Worm (Caenorhabditis elegans): ENCODE data around the gene R07E3.1.

The R07E3.1 gene

ce11 chrX:10321401-10321800, 19.6 kb downstream of the R07E3.1 start:
- TF ChIP-seq med-1 (GFP tag; optimal IDR thresholded peaks at IDR 0.05; ENCODE audit: insufficient read depth) (no peak), klf-2 (GFP tag; conservative IDR thresholded peaks at IDR 0.05) (no peak), ztf-29 (GFP tag; IDR thresholded peaks at IDR 0.05) (no peak)

- TF ChIP-seq T22C8.4 (GFP tag; IDR thresholded peaks at IDR 0.05) (no peak), ztf-29 (GFP tag; IDR thresholded peaks at IDR 0.05) (no peak), flt-1 (GFP tag; IDR thresholded peaks at IDR 0.05) (no peak), klf-2 (GFP tag; conservative IDR thresholded peaks at IDR 0.05) (no peak), ztf-23 (GFP tag; IDR thresholded peaks at IDR 0.05) (no peak), med-1 (GFP tag; optimal IDR thresholded peaks at IDR 0.05; ENCODE audit: insufficient read depth) (no peak), ref-1 (GFP tag; conservative IDR thresholded peaks at IDR 0.05) (no peak), tab-1 (GFP tag; IDR thresholded peaks at IDR 0.05) (no peak), cog-1 (tag; optimal IDR thresholded peaks at IDR 0.05) (no peak)
Measured at ce11 chrX:10319653-10320052, 21.3 kb downstream of the R07E3.1 start.

- TF ChIP-seq cog-1 (tag; optimal IDR thresholded peaks at IDR 0.05) (no peak), klf-2 (GFP tag; conservative IDR thresholded peaks at IDR 0.05) (no peak), ztf-23 (GFP tag; IDR thresholded peaks at IDR 0.05) (no peak), flt-1 (GFP tag; IDR thresholded peaks at IDR 0.05) (no peak), T22C8.4 (GFP tag; IDR thresholded peaks at IDR 0.05) (no peak), ztf-29 (GFP tag; IDR thresholded peaks at IDR 0.05) (no peak), tab-1 (GFP tag; IDR thresholded peaks at IDR 0.05) (no peak), ref-1 (GFP tag; conservative IDR thresholded peaks at IDR 0.05) (no peak), med-1 (GFP tag; optimal IDR thresholded peaks at IDR 0.05; ENCODE audit: insufficient read depth) (no peak)
Measured at ce11 chrX:10318437-10318836, 22.5 kb downstream of the R07E3.1 start.

ce11 chrX:10317565-10317964, 23.4 kb downstream of the R07E3.1 start, which contains the start of gene R07E3.6:
Gene R07E3.6 (plus strand): TSS chrX:10317722.
- TF ChIP-seq klf-2 (GFP tag; conservative IDR thresholded peaks at IDR 0.05) = no peak

- TF ChIP-seq tab-1 (GFP tag; IDR thresholded peaks at IDR 0.05) (no peak), ztf-23 (GFP tag; IDR thresholded peaks at IDR 0.05) (no peak)
Measured at ce11 chrX:10315905-10316304, 25.1 kb downstream of the R07E3.1 start, which contains the start of gene F41E7.9. Gene F41E7.9 (minus strand): TSS chrX:10316005.

- TF ChIP-seq T22C8.4 (GFP tag; IDR thresholded peaks at IDR 0.05) (no peak), ref-1 (GFP tag; conservative IDR thresholded peaks at IDR 0.05) (no peak), tab-1 (GFP tag; IDR thresholded peaks at IDR 0.05) (no peak), cog-1 (tag; optimal IDR thresholded peaks at IDR 0.05) (no peak), klf-2 (GFP tag; conservative IDR thresholded peaks at IDR 0.05) (no peak), ztf-29 (GFP tag; IDR thresholded peaks at IDR 0.05) (no peak), ztf-23 (GFP tag; IDR thresholded peaks at IDR 0.05) (no peak), med-1 (GFP tag; optimal IDR thresholded peaks at IDR 0.05; ENCODE audit: insufficient read depth) (no peak)
Measured at ce11 chrX:10310366-10310765, 30.6 kb downstream of the R07E3.1 start, which contains the start of gene F41E7.6. Gene F41E7.6 (minus strand): TSS chrX:10310466.

ce11 chrX:10307495-10307894, 33.5 kb downstream of the R07E3.1 start, which contains the start of gene F41E7.7:
Gene F41E7.7 (plus strand): TSS chrX:10307795.
- TF ChIP-seq med-1 (GFP tag; optimal IDR thresholded peaks at IDR 0.05; ENCODE audit: insufficient read depth) = no peak
- no peak for TF ChIP-seq T22C8.4 (GFP tag; IDR thresholded peaks at IDR 0.05)
- no peak for TF ChIP-seq klf-2 (GFP tag; conservative IDR thresholded peaks at IDR 0.05)
- TF ChIP-seq ztf-23 (GFP tag; IDR thresholded peaks at IDR 0.05) = no peak
- no peak for TF ChIP-seq ztf-29 (GFP tag; IDR thresholded peaks at IDR 0.05)
- TF ChIP-seq ref-1 (GFP tag; conservative IDR thresholded peaks at IDR 0.05) = no peak
- TF ChIP-seq cog-1 (tag; optimal IDR thresholded peaks at IDR 0.05) = no peak
- TF ChIP-seq flt-1 (GFP tag; IDR thresholded peaks at IDR 0.05) = no peak
- TF ChIP-seq tab-1 (GFP tag; IDR thresholded peaks at IDR 0.05) = no peak

DNA sequence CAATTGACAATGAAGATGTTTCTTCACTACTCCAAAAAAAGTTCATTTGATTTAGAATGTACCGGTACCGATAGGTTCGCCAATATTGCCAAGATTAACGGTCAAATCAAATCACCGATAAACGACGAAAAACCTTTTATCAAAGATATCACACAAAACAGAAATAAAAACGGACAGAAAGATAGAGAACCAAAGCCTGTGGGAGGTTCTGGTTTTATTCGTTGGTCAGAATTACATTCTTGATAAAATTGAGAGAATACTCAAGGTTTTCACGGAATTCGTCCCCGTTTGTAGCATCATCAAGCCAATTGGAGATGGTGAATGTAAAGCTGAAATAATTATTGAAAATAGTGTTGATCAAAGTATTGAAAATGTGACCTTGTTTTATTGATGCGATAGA, 34.0 kb downstream of the R07E3.1 start:
- TF ChIP-seq cog-1 (tag; optimal IDR thresholded peaks at IDR 0.05) (no peak), ref-1 (GFP tag; conservative IDR thresholded peaks at IDR 0.05) (no peak), ztf-29 (GFP tag; IDR thresholded peaks at IDR 0.05) (no peak), tab-1 (GFP tag; IDR thresholded peaks at IDR 0.05) (no peak), flt-1 (GFP tag; IDR thresholded peaks at IDR 0.05) (no peak), med-1 (GFP tag; optimal IDR thresholded peaks at IDR 0.05; ENCODE audit: insufficient read depth) (no peak), ztf-23 (GFP tag; IDR thresholded peaks at IDR 0.05) (no peak), T22C8.4 (GFP tag; IDR thresholded peaks at IDR 0.05) (no peak), klf-2 (GFP tag; conservative IDR thresholded peaks at IDR 0.05) (no peak)

DNA sequence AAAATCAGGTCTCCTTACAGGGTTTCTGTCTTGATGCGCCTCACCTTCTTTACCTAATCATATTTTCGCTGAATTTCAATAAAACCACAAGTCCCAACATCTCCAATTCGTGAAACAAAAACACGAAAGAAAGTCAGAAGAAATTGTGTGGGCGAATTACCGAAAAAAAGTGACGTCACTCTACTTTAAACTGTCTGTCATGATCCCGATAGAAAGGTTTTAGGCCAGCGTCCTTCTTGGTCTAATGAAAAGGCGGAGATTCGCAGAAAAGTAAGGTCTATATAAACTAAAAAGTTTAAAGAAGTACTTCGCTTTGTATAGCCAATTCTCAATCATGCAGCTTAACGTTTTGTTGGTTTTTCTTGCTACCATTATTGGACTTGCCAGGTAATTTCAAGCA, 34.7 kb downstream of the R07E3.1 start, which contains the start of gene cnc-8:
Gene cnc-8, plus strand, starts transcription at position 307 of the 400 bp plus-strand sequence.
- TF ChIP-seq T22C8.4 (GFP tag; IDR thresholded peaks at IDR 0.05) = no peak
- no peak for TF ChIP-seq klf-2 (GFP tag; conservative IDR thresholded peaks at IDR 0.05)
- TF ChIP-seq tab-1 (GFP tag; IDR thresholded peaks at IDR 0.05) = no peak
- TF ChIP-seq med-1 (GFP tag; optimal IDR thresholded peaks at IDR 0.05; ENCODE audit: insufficient read depth) = no peak
- no peak for TF ChIP-seq ztf-23 (GFP tag; IDR thresholded peaks at IDR 0.05)
- no peak for TF ChIP-seq flt-1 (GFP tag; IDR thresholded peaks at IDR 0.05)
- TF ChIP-seq cog-1 (tag; optimal IDR thresholded peaks at IDR 0.05) = no peak
- TF ChIP-seq ref-1 (GFP tag; conservative IDR thresholded peaks at IDR 0.05) = no peak
- no peak for TF ChIP-seq ztf-29 (GFP tag; IDR thresholded peaks at IDR 0.05)

DNA sequence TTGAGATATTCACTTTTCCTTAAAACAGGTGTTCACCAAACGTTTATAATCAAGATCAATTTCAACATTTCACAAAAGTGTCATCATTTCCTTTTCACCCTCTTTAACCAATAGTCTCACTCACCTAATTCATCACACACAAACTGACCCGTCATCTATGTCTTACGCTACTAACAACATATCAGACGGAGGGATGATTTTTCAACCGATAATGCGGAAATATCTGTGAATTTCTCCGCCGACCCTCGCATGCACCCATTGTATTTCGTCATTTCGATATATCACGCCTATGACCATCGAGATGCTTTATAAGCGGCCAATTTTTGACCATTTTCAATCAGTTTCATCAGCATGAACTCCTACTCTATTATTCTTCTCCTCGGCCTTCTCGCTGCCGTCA, 36.8 kb downstream of the R07E3.1 start, which contains the start of gene fipr-21:
Gene fipr-21, plus strand, starts transcription at position 352 of the 400 bp plus-strand sequence.
- TF ChIP-seq klf-2 (GFP tag; conservative IDR thresholded peaks at IDR 0.05) = no peak
- no peak for TF ChIP-seq T22C8.4 (GFP tag; IDR thresholded peaks at IDR 0.05)
- no peak for TF ChIP-seq tab-1 (GFP tag; IDR thresholded peaks at IDR 0.05)
- TF ChIP-seq ztf-29 (GFP tag; IDR thresholded peaks at IDR 0.05) = no peak
- TF ChIP-seq ref-1 (GFP tag; conservative IDR thresholded peaks at IDR 0.05) = no peak
- no peak for TF ChIP-seq ztf-23 (GFP tag; IDR thresholded peaks at IDR 0.05)
- TF ChIP-seq flt-1 (GFP tag; IDR thresholded peaks at IDR 0.05) = no peak
- TF ChIP-seq cog-1 (tag; optimal IDR thresholded peaks at IDR 0.05) = no peak
- TF ChIP-seq med-1 (GFP tag; optimal IDR thresholded peaks at IDR 0.05; ENCODE audit: insufficient read depth) = no peak

All from whole organism, midembryonic.